Worm (Caenorhabditis elegans) whole organism, young adult: ENCODE results near the gene unc-34.

Experiments
- F23B12.7 ChIP-seq: sonication (generic microtip); optimal IDR thresholded peaks from 2 replicates; lab custom pipeline; 2017; ENCODE audit warnings: missing genetic modification characterization, mild to moderate bottlenecking, missing compliant biosample characterization, antibody characterized with exemption, moderate library complexity; ENCODE audit not compliant: insufficient read depth
- Y53F4B.3 ChIP-seq: fragments of 200-800 bp; sonication (Bioruptor generic); IDR thresholded peaks from 2 replicates; pipeline ENCODE4 v1.3.6; 2022; ENCODE audit warnings: missing genetic modification reagents, missing genetic modification characterization, missing compliant biosample characterization
- Y79H2A.3 ChIP-seq: fragments of 200-800 bp; sonication (Bioruptor generic); conservative IDR thresholded peaks from 2 replicates; pipeline ENCODE4 v1.3.6; 2022; ENCODE audit warnings: missing genetic modification reagents, missing genetic modification characterization, missing compliant biosample characterization
- chd-7 ChIP-seq: sonication (generic microtip); optimal IDR thresholded peaks from 2 replicates; lab custom pipeline; 2016; ENCODE audit warnings: mild to moderate bottlenecking, missing genetic modification characterization, moderate library complexity, missing compliant biosample characterization
- dox-1 ChIP-seq: fragments of 200-800 bp; sonication (Bioruptor generic); IDR thresholded peaks from 2 replicates; pipeline ENCODE4 v1.3.6; 2022; ENCODE audit warnings: missing genetic modification reagents, missing genetic modification characterization, missing compliant biosample characterization
- hlh-12 ChIP-seq: sonication (generic microtip); optimal IDR thresholded peaks from 2 replicates; lab custom pipeline; 2016; ENCODE audit warnings: missing genetic modification characterization, missing compliant biosample characterization
- hlh-26 ChIP-seq: fragments of 200-800 bp; sonication (Bioruptor generic); conservative IDR thresholded peaks from 2 replicates; pipeline ENCODE4 v1.3.6; 2022; ENCODE audit warnings: missing genetic modification reagents, missing genetic modification characterization, missing compliant biosample characterization
- hrde-1 ChIP-seq: sonication (generic microtip); optimal IDR thresholded peaks from 2 replicates; lab custom pipeline; 2016; ENCODE audit warnings: missing genetic modification characterization, mild to moderate bottlenecking, missing compliant biosample characterization, moderate library complexity, missing genotype, missing genetic modification reagents, borderline replicate concordance
- mel-28 ChIP-seq: sonication (generic microtip); optimal IDR thresholded peaks from 2 replicates; lab custom pipeline; 2016; ENCODE audit warnings: borderline replicate concordance, mild to moderate bottlenecking, missing genetic modification characterization, missing compliant biosample characterization
- snpc-1.1 ChIP-seq: sonication (generic microtip); optimal IDR thresholded peaks from 2 replicates; lab custom pipeline; 2017; ENCODE audit warnings: missing genetic modification characterization, mild to moderate bottlenecking, missing compliant biosample characterization, antibody characterized with exemption, moderate library complexity, missing genotype, missing genetic modification reagents; ENCODE audit not compliant: insufficient read depth
- snpc-4 ChIP-seq, 5 experiments: fragments of 150-350 bp in 1 of 5; sonication (generic microtip) in 4 of 5; optimal IDR thresholded peaks; 2 replicates each; lab custom pipeline; 2014 to 2018; ENCODE audit warnings: missing genetic modification characterization in 5 of 5, missing biosample characterization in 3 of 5, antibody characterized with exemption in 2 of 5, mild to moderate bottlenecking in 2 of 5, missing compliant biosample characterization in 2 of 5, missing genotype in 2 of 5, moderate library complexity in 2 of 5, missing genetic modification reagents in 1 of 5
- ztf-26 ChIP-seq: sonication (generic microtip); optimal IDR thresholded peaks from 2 replicates; lab custom pipeline; 2017; ENCODE audit warnings: missing genetic modification characterization, missing compliant biosample characterization

DNA sequence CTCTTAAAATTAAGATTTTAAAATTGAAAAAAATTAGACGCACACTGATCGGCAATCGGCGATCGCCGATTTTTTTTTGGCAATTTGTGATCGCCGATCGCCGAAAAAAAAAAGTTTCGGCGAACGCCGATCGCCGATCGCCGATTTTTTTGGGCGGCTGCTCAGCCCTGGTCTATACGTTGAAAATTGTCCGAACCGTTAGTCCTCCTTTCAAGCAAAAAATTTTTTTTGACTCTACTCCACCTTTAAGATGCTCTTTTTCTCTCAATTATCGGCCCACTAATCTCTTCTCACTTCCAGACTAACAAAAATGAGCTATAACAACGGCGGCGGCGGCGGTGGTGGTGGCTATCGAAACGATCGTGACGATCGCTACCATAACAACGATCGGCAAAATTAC lies 26.0 kb downstream of the unc-34 start, which contains the start of gene ergo-1:
- TF ChIP-seq ztf-26 (tag; lab: Kevin White, UChicago) (no peak), mel-28 (no peak), dox-1 (GFP tag; lab: Robert Waterston, UW) (no peak), snpc-1.1 (tag; lab: Kevin White, UChicago) (no peak), F23B12.7 (no peak), hrde-1 (tag; lab: Kevin White, UChicago) (no peak), chd-7 (tag; lab: Kevin White, UChicago) (no peak), hlh-12 (no peak), Y79H2A.3 (GFP tag; lab: Robert Waterston, UW) (no peak), hlh-26 (GFP tag; lab: Robert Waterston, UW) (no peak), snpc-4 (GFP tag; optimal IDR thresholded peaks at IDR 0.05; lab: Kevin White, UChicago) (no peak), snpc-4 (tag; optimal IDR thresholded peaks at IDR 0.05; lab: Kevin White, UChicago) (no peak), Y53F4B.3 (no peak)
